Worm (Caenorhabditis elegans) whole organism, L1 larva: Measurements from ENCODE around the gene C36E8.4.

Source experiments
- C04F5.9 ChIP-seq: sonication (generic microtip); optimal IDR thresholded peaks from 2 replicates; lab custom pipeline; 2016; ENCODE audit warnings: missing genetic modification characterization, missing compliant biosample characterization
- C16A3.4 ChIP-seq: fragments of 150-350 bp; optimal IDR thresholded peaks from 2 replicates; lab custom pipeline; 2014; ENCODE audit warnings: missing biosample characterization, missing genetic modification characterization
- F16B12.6 ChIP-seq: fragments of 150-350 bp; optimal IDR thresholded peaks from 2 replicates; lab custom pipeline; 2014; ENCODE audit warnings: missing biosample characterization, missing genetic modification characterization
- Y116A8C.19 ChIP-seq: sonication (generic microtip); optimal IDR thresholded peaks from 2 replicates; lab custom pipeline; 2016; ENCODE audit warnings: missing compliant biosample characterization, missing genetic modification characterization, borderline replicate concordance
- aly-2 ChIP-seq: fragments of 150-350 bp; optimal IDR thresholded peaks from 2 replicates; lab custom pipeline; 2014; ENCODE audit warnings: missing biosample characterization, missing genetic modification characterization
- ama-1 ChIP-seq: fragments of 150-350 bp; optimal IDR thresholded peaks from 2 replicates; lab custom pipeline; 2014
- blmp-1 ChIP-seq: fragments of 150-350 bp; optimal IDR thresholded peaks from 2 replicates; lab custom pipeline; 2014; ENCODE audit warnings: missing biosample characterization, missing genetic modification characterization
- ceh-63 ChIP-seq: fragments of 200-800 bp; sonication (Bioruptor generic); optimal IDR thresholded peaks from 2 replicates; lab custom pipeline; 2018; ENCODE audit warnings: mild to moderate bottlenecking, missing genetic modification characterization, missing compliant biosample characterization
- ceh-8 ChIP-seq: fragments of 200-800 bp; sonication (Bioruptor generic); optimal IDR thresholded peaks from 2 replicates; lab custom pipeline; 2018; ENCODE audit warnings: mild to moderate bottlenecking, missing genetic modification characterization, moderate library complexity, missing compliant biosample characterization
- ceh-82 ChIP-seq, 3 experiments: fragments of 150-350 bp in 1 of 3; sonication (generic microtip) in 2 of 3; optimal IDR thresholded peaks; 2 replicates each; lab custom pipeline; 2014 to 2017; ENCODE audit warnings: missing biosample characterization in 3 of 3, missing genetic modification characterization in 3 of 3
- dpl-1 ChIP-seq, 3 experiments: fragments of 150-350 bp in 2 of 3; sonication (generic microtip) in 1 of 3; optimal IDR thresholded peaks; 2 replicates each; lab custom pipeline; 2014 to 2017; ENCODE audit warnings: missing biosample characterization in 3 of 3, missing genetic modification characterization in 3 of 3, missing genetic modification reagents in 3 of 3
- efl-1 ChIP-seq, 4 experiments: fragments of 150-350 bp; optimal IDR thresholded peaks in 3 of 4; peaks in 1 of 4; 1 replicate in 1 of 4; 2 replicates in 3 of 4; lab custom pipeline; 2014; ENCODE audit warnings: missing biosample characterization in 2 of 4, missing genetic modification characterization in 2 of 4, missing genetic modification reagents in 2 of 4
- efl-3 ChIP-seq: fragments of 200-800 bp; sonication (Bioruptor generic); optimal IDR thresholded peaks from 2 replicates; lab custom pipeline; 2018; ENCODE audit warnings: mild to moderate bottlenecking, missing genetic modification characterization, missing compliant biosample characterization
- egl-27 ChIP-seq, 2 experiments: fragments of 150-350 bp in 1 of 2; sonication (generic microtip); optimal IDR thresholded peaks; 3 replicates each; lab custom pipeline; 2017 to 2018; ENCODE audit warnings: missing biosample characterization in 2 of 2, missing genetic modification characterization in 2 of 2, missing genetic modification reagents in 2 of 2
- elt-2 ChIP-seq: sonication (generic microtip); optimal IDR thresholded peaks from 2 replicates; lab custom pipeline; 2016; ENCODE audit warnings: missing genetic modification characterization, mild to moderate bottlenecking, inconsistent platforms, missing compliant biosample characterization, missing genetic modification reagents
- fkh-8 ChIP-seq: sonication (generic microtip); optimal IDR thresholded peaks from 2 replicates; lab custom pipeline; 2016; ENCODE audit warnings: mild to moderate bottlenecking, missing genetic modification characterization, missing compliant biosample characterization
- grh-1 ChIP-seq: fragments of 200-800 bp; sonication (Bioruptor generic); IDR thresholded peaks from 2 replicates; pipeline ENCODE4 v1.3.6; 2022; ENCODE audit warnings: missing genetic modification reagents, missing genetic modification characterization, missing compliant biosample characterization
- hpl-2 ChIP-seq: fragments of 150-350 bp; optimal IDR thresholded peaks from 2 replicates; lab custom pipeline; 2014; ENCODE audit warnings: missing biosample characterization, missing genetic modification reagents, missing genetic modification characterization
- irx-1 ChIP-seq: sonication (generic microtip); optimal IDR thresholded peaks from 2 replicates; lab custom pipeline; 2016; ENCODE audit warnings: missing genetic modification characterization, missing compliant biosample characterization
- lin-13 ChIP-seq: fragments of 150-350 bp; optimal IDR thresholded peaks from 2 replicates; lab custom pipeline; 2014; ENCODE audit warnings: missing biosample characterization, missing genetic modification reagents, missing genetic modification characterization
- lin-14 ChIP-seq: fragments of 200-800 bp; sonication (Bioruptor generic); optimal IDR thresholded peaks from 2 replicates; lab custom pipeline; 2018; ENCODE audit warnings: mild to moderate bottlenecking, missing genetic modification characterization, moderate library complexity, missing compliant biosample characterization
- lsy-2 ChIP-seq, 2 experiments: fragments of 150-350 bp; optimal IDR thresholded peaks; 2 replicates each; lab custom pipeline; 2014; ENCODE audit warnings: missing biosample characterization in 2 of 2, missing genetic modification characterization in 2 of 2
- mab-9 ChIP-seq: fragments of 200-800 bp; sonication (Bioruptor generic); IDR thresholded peaks from 2 replicates; pipeline ENCODE4 v1.3.6; 2022; ENCODE audit warnings: missing genetic modification reagents, missing genetic modification characterization, missing compliant biosample characterization
- mdl-1 ChIP-seq, 2 experiments: fragments of 150-350 bp; optimal IDR thresholded peaks; 2 replicates each; lab custom pipeline; 2014 to 2017; ENCODE audit warnings: missing biosample characterization in 2 of 2, missing genetic modification characterization in 2 of 2, inconsistent platforms in 1 of 2
- nhr-20 ChIP-seq: sonication (generic microtip); optimal IDR thresholded peaks from 2 replicates; lab custom pipeline; 2016; ENCODE audit warnings: mild to moderate bottlenecking, missing genetic modification characterization, missing compliant biosample characterization
- nhr-237 ChIP-seq: fragments of 150-350 bp; optimal IDR thresholded peaks from 2 replicates; lab custom pipeline; 2014; ENCODE audit warnings: missing biosample characterization, missing genetic modification characterization
- nhr-28 ChIP-seq: fragments of 150-350 bp; optimal IDR thresholded peaks from 2 replicates; lab custom pipeline; 2014; ENCODE audit warnings: missing biosample characterization, missing genetic modification characterization
- nhr-47 ChIP-seq: sonication (generic microtip); optimal IDR thresholded peaks from 2 replicates; lab custom pipeline; 2016; ENCODE audit warnings: mild to moderate bottlenecking, missing genetic modification characterization, moderate library complexity, missing compliant biosample characterization
- nhr-71 ChIP-seq: sonication (generic microtip); optimal IDR thresholded peaks from 2 replicates; lab custom pipeline; 2016; ENCODE audit warnings: mild to moderate bottlenecking, missing genetic modification characterization, moderate library complexity, missing compliant biosample characterization
- nhr-77 ChIP-seq: fragments of 150-350 bp; optimal IDR thresholded peaks from 2 replicates; lab custom pipeline; 2014; ENCODE audit warnings: missing biosample characterization, missing genetic modification characterization
- skn-1 ChIP-seq: fragments of 150-350 bp; optimal IDR thresholded peaks from 2 replicates; lab custom pipeline; 2014; ENCODE audit warnings: missing biosample characterization, missing genetic modification characterization
- snpc-4 ChIP-seq: fragments of 150-350 bp; optimal IDR thresholded peaks from 2 replicates; lab custom pipeline; 2014; ENCODE audit warnings: missing biosample characterization, missing genetic modification characterization
- sox-4 ChIP-seq: sonication (generic microtip); optimal IDR thresholded peaks from 2 replicates; lab custom pipeline; 2016; ENCODE audit warnings: missing genetic modification characterization, missing compliant biosample characterization
- sptf-1 ChIP-seq: fragments of 150-350 bp; optimal IDR thresholded peaks from 2 replicates; lab custom pipeline; 2014; ENCODE audit warnings: missing biosample characterization, missing genetic modification characterization
- sup-37 ChIP-seq: fragments of 200-800 bp; sonication (Bioruptor generic); optimal IDR thresholded peaks from 2 replicates; lab custom pipeline; 2018; ENCODE audit warnings: mild to moderate bottlenecking, missing genetic modification characterization, missing compliant biosample characterization
- swsn-7 ChIP-seq: sonication (generic microtip); optimal IDR thresholded peaks from 2 replicates; lab custom pipeline; 2016; ENCODE audit warnings: missing genetic modification characterization, missing compliant biosample characterization
- tbx-2 ChIP-seq: sonication (generic microtip); optimal IDR thresholded peaks from 2 replicates; lab custom pipeline; 2016; ENCODE audit warnings: missing genetic modification characterization, missing compliant biosample characterization
- tlp-1 ChIP-seq: fragments of 150-350 bp; optimal IDR thresholded peaks from 2 replicates; lab custom pipeline; 2014; ENCODE audit warnings: missing biosample characterization, missing genetic modification characterization
- unc-30 ChIP-seq: sonication (generic microtip); optimal IDR thresholded peaks from 2 replicates; lab custom pipeline; 2017; ENCODE audit warnings: missing biosample characterization, missing genetic modification characterization
- unc-98 ChIP-seq: fragments of 200-800 bp; sonication (Bioruptor generic); IDR thresholded peaks from 2 replicates; pipeline ENCODE4 v1.3.6; 2022; ENCODE audit warnings: missing genetic modification characterization, missing compliant biosample characterization
- zip-4 ChIP-seq: fragments of 200-800 bp; sonication (Bioruptor generic); optimal IDR thresholded peaks from 2 replicates; lab custom pipeline; 2018; ENCODE audit warnings: mild to moderate bottlenecking, missing genetic modification characterization, moderate library complexity, missing compliant biosample characterization
- ztf-11 ChIP-seq, 2 experiments: sonication (generic microtip); optimal IDR thresholded peaks; 2 replicates each; lab custom pipeline; 2016 to 2017; ENCODE audit warnings: missing genetic modification characterization in 2 of 2, missing biosample characterization in 1 of 2, missing compliant biosample characterization in 1 of 2
- ztf-4 ChIP-seq: fragments of 150-350 bp; optimal IDR thresholded peaks from 2 replicates; lab custom pipeline; 2014; ENCODE audit warnings: missing biosample characterization, missing genetic modification characterization

The C36E8.4 gene

DNA sequence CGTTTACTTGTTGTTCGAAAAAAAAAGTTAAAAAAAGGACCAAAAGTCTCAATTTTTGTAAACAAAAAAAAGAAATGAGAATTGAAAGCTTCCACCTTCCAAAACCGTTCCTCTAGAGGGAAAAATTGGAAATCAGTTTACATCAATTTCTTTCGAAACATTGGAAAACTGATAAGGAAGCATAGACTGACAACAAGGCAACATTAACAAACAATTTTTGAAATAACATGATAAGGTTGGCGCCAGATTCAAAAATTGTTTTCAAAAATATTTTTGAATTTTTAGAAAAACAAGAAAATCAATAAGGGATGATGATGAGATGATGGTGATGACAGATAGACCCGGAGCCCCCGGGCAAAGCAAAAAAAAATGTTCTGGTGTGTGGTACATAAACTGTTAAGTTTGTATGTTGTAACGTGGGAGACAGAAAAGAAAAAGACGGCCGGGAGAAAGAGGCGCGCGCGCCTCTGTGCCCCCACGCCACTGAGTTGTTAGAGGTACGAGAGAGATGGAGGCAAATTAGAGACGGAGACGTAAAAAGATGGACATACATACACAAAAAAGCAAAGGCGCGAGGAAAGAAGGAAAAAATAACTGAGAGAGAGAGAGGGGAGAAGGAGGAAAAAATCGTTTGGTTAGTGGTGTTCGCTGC, 32.0 kb upstream of the C36E8.4 start (continued):
- TF ChIP-seq C04F5.9 (no peak), nhr-77 (tag; lab: Kevin White, UChicago) (no peak), ama-1 (no peak), blmp-1 (tag; lab: Kevin White, UChicago) (peak; percentile 27), nhr-237 (no peak), irx-1 (tag; lab: Kevin White, UChicago) (no peak), ceh-82 (tag; optimal IDR thresholded peaks at IDR 0.05; lab: Kevin White, UChicago) (peak in 2 of 3 experiments; percentile 21 to 71), hpl-2 (GFP tag; lab: Kevin White, UChicago) (no peak), ceh-63 (GFP tag; lab: Kevin White, UChicago) (no peak), snpc-4 (peak; percentile 28), sox-4 (tag; lab: Kevin White, UChicago) (no peak), unc-98 (GFP tag; lab: Robert Waterston, UW) (no peak), lin-14 (GFP tag; lab: Kevin White, UChicago) (peak; percentile 91), ztf-11 (tag; optimal IDR thresholded peaks at IDR 0.05; lab: Kevin White, UChicago) (peak in 1 of 2 experiments; percentile 3), aly-2 (tag; lab: Kevin White, UChicago) (no peak), tlp-1 (tag; lab: Kevin White, UChicago) (no peak), lin-13 (GFP tag; lab: Kevin White, UChicago) (peak; percentile 21), tbx-2 (tag; lab: Kevin White, UChicago) (peak; percentile 43), dpl-1 (GFP tag; optimal IDR thresholded peaks at IDR 0.05; lab: Kevin White, UChicago) (peak; percentile 14 to 60 (median 34)), mab-9 (GFP tag; lab: Robert Waterston, UW) (no peak), efl-1 (optimal IDR thresholded peaks at IDR 0.05; lab: Kevin White, UChicago) (peak; percentile 48 to 59), efl-1 (GFP tag; optimal IDR thresholded peaks at IDR 0.05 in 1 of 2; lab: Kevin White, UChicago) (peak; percentile 34 to 92), C16A3.4 (peak; percentile 13), skn-1 (peak; percentile 61), zip-4 (no peak)

DNA sequence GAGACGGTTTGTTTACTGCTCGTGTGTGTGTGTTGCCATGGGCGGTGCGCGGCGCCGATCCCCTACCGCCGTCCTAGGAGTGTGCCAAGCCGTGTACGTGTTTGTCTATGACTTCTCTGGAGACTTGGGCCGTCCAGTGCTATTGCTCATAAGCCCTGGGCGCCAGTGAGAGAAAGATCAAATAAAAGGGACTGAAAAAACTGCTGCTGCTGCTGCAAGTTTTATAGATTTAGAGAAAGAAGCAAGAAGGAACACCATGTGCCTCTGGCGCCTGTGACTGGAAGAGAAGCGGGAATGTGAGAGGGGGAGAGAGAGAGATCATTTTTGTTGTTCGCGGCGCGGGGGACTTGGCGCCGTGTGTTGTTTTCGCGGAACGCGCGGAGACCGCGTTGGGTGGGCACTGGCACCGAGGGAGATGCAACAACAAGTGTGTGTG, 28.1 kb upstream of the C36E8.4 start:
- peak; percentile 16 for TF ChIP-seq nhr-20 (tag; lab: Kevin White, UChicago)
- TF ChIP-seq lin-14 (GFP tag; lab: Kevin White, UChicago): peak; percentile 68
- TF ChIP-seq ceh-63 (GFP tag; lab: Kevin White, UChicago): no peak
- TF ChIP-seq C16A3.4: no peak
- TF ChIP-seq skn-1: no peak
- no peak for TF ChIP-seq Y116A8C.19
- TF ChIP-seq ceh-8 (GFP tag; lab: Kevin White, UChicago): no peak
- no peak for TF ChIP-seq efl-3 (GFP tag; lab: Kevin White, UChicago)
- peak; percentile 75 for TF ChIP-seq fkh-8 (tag; lab: Kevin White, UChicago)
- peak; percentile 5 for TF ChIP-seq sup-37 (GFP tag; lab: Kevin White, UChicago)
- TF ChIP-seq nhr-71 (tag; lab: Kevin White, UChicago): peak; percentile 36
- TF ChIP-seq C04F5.9: no peak
- TF ChIP-seq F16B12.6: no peak
- TF ChIP-seq elt-2: no peak
- no peak for TF ChIP-seq efl-1 (optimal IDR thresholded peaks at IDR 0.05; lab: Kevin White, UChicago)
- TF ChIP-seq efl-1 (GFP tag; optimal IDR thresholded peaks at IDR 0.05 in 1 of 2; lab: Kevin White, UChicago): peak in 1 of 2 experiments; percentile 44
- no peak for TF ChIP-seq sptf-1 (tag; lab: Kevin White, UChicago)
- peak; percentile 53 for TF ChIP-seq tbx-2 (tag; lab: Kevin White, UChicago)
- no peak for TF ChIP-seq unc-30
- no peak for TF ChIP-seq nhr-28 (tag; lab: Kevin White, UChicago)
- peak; percentile 70 for TF ChIP-seq nhr-77 (tag; lab: Kevin White, UChicago)
- no peak for TF ChIP-seq snpc-4
- peak; percentile 40 for TF ChIP-seq nhr-47 (tag; lab: Kevin White, UChicago)
- peak in 1 of 2 experiments; percentile 32 for TF ChIP-seq mdl-1 (tag; optimal IDR thresholded peaks at IDR 0.05; lab: Kevin White, UChicago)
- TF ChIP-seq ztf-4 (tag; lab: Kevin White, UChicago): no peak
- peak in 1 of 2 experiments; percentile 10 for TF ChIP-seq ztf-11 (tag; optimal IDR thresholded peaks at IDR 0.05; lab: Kevin White, UChicago)
- TF ChIP-seq dpl-1 (GFP tag; optimal IDR thresholded peaks at IDR 0.05; lab: Kevin White, UChicago): no peak
- TF ChIP-seq grh-1 (GFP tag; lab: Robert Waterston, UW): no peak
- TF ChIP-seq swsn-7 (tag; lab: Kevin White, UChicago): peak; percentile 5
- peak in 1 of 2 experiments; percentile 23 for TF ChIP-seq lsy-2 (tag; optimal IDR thresholded peaks at IDR 0.05; lab: Kevin White, UChicago)
- TF ChIP-seq egl-27 (tag; optimal IDR thresholded peaks at IDR 0.05; lab: Kevin White, UChicago): peak in 1 of 2 experiments; percentile 8
